Worm (Caenorhabditis elegans) whole organism, L4/young adult: ENCODE data around the gene xtr-2.

Experiments
- dao-5 ChIP-seq: sonication (generic microtip); optimal IDR thresholded peaks from 2 replicates; lab custom pipeline; 2016; ENCODE audit warnings: missing genotype, missing genetic modification characterization, moderate library complexity, missing compliant biosample characterization
- him-1 ChIP-seq: sonication (generic microtip); optimal IDR thresholded peaks from 2 replicates; lab custom pipeline; 2016; ENCODE audit warnings: missing genotype, missing genetic modification reagents, missing genetic modification characterization, missing compliant biosample characterization

DNA sequence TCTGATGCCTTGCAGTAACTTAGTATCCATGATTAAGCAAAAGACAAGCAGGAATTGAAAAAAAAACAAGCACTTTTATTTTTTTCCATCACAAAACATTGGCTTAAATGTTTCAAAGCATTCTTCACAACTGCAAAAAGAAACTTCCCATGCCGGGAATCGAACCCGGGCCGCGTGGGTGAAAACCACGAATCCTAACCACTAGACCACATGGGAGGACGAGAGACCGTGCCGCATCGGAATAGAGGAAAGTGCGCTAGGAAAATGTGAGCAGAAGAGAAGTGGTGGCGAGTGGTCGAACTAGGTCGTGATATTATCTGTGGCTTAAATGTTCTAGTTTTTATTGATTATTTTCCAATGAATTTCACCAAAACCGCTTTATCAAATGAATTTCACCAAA lies 52.1 kb downstream of the xtr-2 start:
- no peak for TF ChIP-seq him-1
- TF ChIP-seq dao-5 = no peak
